Worm (Caenorhabditis elegans): ENCODE measurements around the gene hecd-1.

DNA sequence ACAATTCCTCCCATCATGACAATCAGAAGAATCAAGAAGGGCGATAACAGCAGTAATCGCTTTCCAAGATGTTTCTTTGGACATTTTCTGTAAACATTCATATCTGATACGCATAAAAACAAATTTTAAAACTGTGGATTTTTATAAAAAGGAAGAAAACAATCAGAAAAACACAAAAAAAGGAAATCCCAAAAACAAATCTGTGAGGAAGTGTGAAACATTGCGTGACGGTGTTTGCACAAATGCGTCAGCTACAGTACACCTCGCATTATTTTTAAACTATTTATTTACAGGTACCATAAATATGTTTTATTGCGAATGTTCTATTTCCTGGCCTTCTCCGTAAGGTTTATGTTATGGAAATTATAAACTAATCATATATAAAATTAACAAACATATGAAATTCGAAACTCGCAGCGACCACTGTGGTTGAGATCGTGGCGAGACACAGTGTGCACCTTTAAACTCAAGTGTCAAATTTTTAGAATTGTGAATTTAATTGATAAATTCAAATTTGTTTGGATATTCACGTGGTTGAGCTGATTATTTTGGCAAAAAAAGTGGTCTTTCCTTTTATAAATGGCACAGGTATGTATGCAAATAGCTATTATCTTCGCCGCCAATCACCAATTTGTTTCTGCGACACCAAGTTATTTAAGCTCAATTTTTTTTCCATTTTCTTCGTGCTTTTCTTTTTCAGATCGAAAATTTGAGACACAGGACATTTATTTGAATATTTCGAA lies 23.0 kb downstream of the hecd-1 start, which contains the start of the genes C34D4.10 and str-48:
- no peak for TF ChIP-seq mep-1 (tag; optimal IDR thresholded peaks at IDR 0.05)
- TF ChIP-seq nhr-6 (tag; optimal IDR thresholded peaks at IDR 0.05) = no peak
- TF ChIP-seq nhr-42 (GFP tag; IDR thresholded peaks at IDR 0.05) = no peak
- TF ChIP-seq aly-2 (tag; optimal IDR thresholded peaks at IDR 0.05) = no peak
- TF ChIP-seq unc-39 (tag; optimal IDR thresholded peaks at IDR 0.05) = no peak
